Fruit fly (Drosophila melanogaster) whole organism, embryonic: Measurements from ENCODE around the gene ghi.

Experiments used
- ATbp ChIP-seq: fragments of 200-800 bp; sonication (Bioruptor generic); optimal IDR thresholded peaks from 2 replicates; lab custom pipeline; 2017; ENCODE audit warnings: missing biosample characterization, mild to moderate bottlenecking, missing genetic modification characterization, missing genetic modification reagents
- CG11247 ChIP-seq: fragments of 200-800 bp; sonication (Bioruptor generic); IDR thresholded peaks from 2 replicates; pipeline ENCODE4 v1.3.6; 2022; ENCODE audit warnings: missing biosample characterization, missing genetic modification characterization
- CG12659 ChIP-seq: fragments of 200-800 bp; sonication (Bioruptor generic); optimal IDR thresholded peaks from 3 replicates; lab custom pipeline; 2017; ENCODE audit warnings: mild to moderate bottlenecking, missing biosample characterization, missing genetic modification reagents, missing genetic modification characterization
- CG14050 ChIP-seq: fragments of 200-800 bp; sonication (Bioruptor generic); IDR thresholded peaks from 3 replicates; pipeline ENCODE4 v1.3.6; 2022; ENCODE audit warnings: missing biosample characterization, missing genetic modification characterization
- CG15269 ChIP-seq: fragments of 200-800 bp; sonication (Bioruptor generic); optimal IDR thresholded peaks from 2 replicates; lab custom pipeline; 2018; ENCODE audit warnings: missing biosample characterization, mild to moderate bottlenecking, missing genetic modification characterization, moderate library complexity
- CG16779 ChIP-seq: fragments of 200-800 bp; sonication (Bioruptor generic); IDR thresholded peaks from 2 replicates; pipeline ENCODE4 v1.3.6; 2022; ENCODE audit warnings: missing biosample characterization, missing genetic modification characterization
- CG18599 ChIP-seq: fragments of 200-800 bp; sonication (Bioruptor generic); optimal IDR thresholded peaks from 3 replicates; lab custom pipeline; 2017; ENCODE audit warnings: missing biosample characterization, missing genetic modification characterization, mild to moderate bottlenecking, moderate library complexity, missing genetic modification reagents
- CG2120 ChIP-seq: fragments of 200-800 bp; sonication (Bioruptor generic); optimal IDR thresholded peaks from 3 replicates; lab custom pipeline; 2016; ENCODE audit warnings: missing biosample characterization, missing genetic modification characterization
- CG2129 ChIP-seq: fragments of 200-800 bp; sonication (Bioruptor generic); IDR thresholded peaks from 2 replicates; pipeline ENCODE4 v1.3.6; 2022; ENCODE audit warnings: missing biosample characterization, missing genetic modification characterization; ENCODE audit not compliant: partially characterized antibody
- CG2678 ChIP-seq: fragments of 200-800 bp; sonication (Bioruptor generic); optimal IDR thresholded peaks from 3 replicates; lab custom pipeline; 2019; ENCODE audit warnings: missing biosample characterization, mild to moderate bottlenecking, missing genetic modification characterization, moderate library complexity
- CG3726 ChIP-seq: fragments of 200-800 bp; sonication (Bioruptor generic); IDR thresholded peaks from 3 replicates; pipeline ENCODE4, ENCODE4 v1.3.6; 2022; ENCODE audit warnings: missing biosample characterization, missing genetic modification characterization
- CG42726 ChIP-seq: fragments of 200-800 bp; sonication (Bioruptor generic); IDR thresholded peaks from 2 replicates; pipeline ENCODE4 v1.3.6; 2022; ENCODE audit warnings: missing biosample characterization, missing genetic modification characterization; ENCODE audit not compliant: partially characterized antibody
- CG4282 ChIP-seq: fragments of 200-800 bp; sonication (Bioruptor generic); optimal IDR thresholded peaks from 2 replicates; lab custom pipeline; 2016; ENCODE audit warnings: missing biosample characterization, missing genetic modification characterization
- CG4730 ChIP-seq: fragments of 200-800 bp; sonication (Bioruptor generic); IDR thresholded peaks from 2 replicates; pipeline ENCODE4 v1.3.6; 2022; ENCODE audit warnings: missing biosample characterization, missing genetic modification characterization
- CG6254 ChIP-seq: fragments of 200-800 bp; sonication (Bioruptor generic); optimal IDR thresholded peaks from 3 replicates; lab custom pipeline; 2017; ENCODE audit warnings: mild to moderate bottlenecking, missing biosample characterization, missing genetic modification reagents, missing genetic modification characterization
- CG9215 ChIP-seq: fragments of 200-800 bp; sonication (Bioruptor generic); IDR thresholded peaks from 2 replicates; pipeline ENCODE4 v1.3.6; 2022; ENCODE audit warnings: missing biosample characterization, missing genetic modification characterization
- CTCF ChIP-seq: fragments of 200-800 bp; sonication (Bioruptor generic); optimal IDR thresholded peaks from 2 replicates; lab custom pipeline; 2017; ENCODE audit warnings: missing biosample characterization, mild to moderate bottlenecking, missing genetic modification characterization, moderate library complexity
- Dbx ChIP-seq: fragments of 200-800 bp; sonication (Bioruptor generic); IDR thresholded peaks from 3 replicates; pipeline ENCODE4 v1.3.6; 2022; ENCODE audit warnings: missing biosample characterization, missing genetic modification characterization
- HLH3B ChIP-seq: fragments of 200-800 bp; sonication (Bioruptor generic); IDR thresholded peaks from 2 replicates; pipeline ENCODE4 v1.3.6; 2022; ENCODE audit warnings: missing biosample characterization, missing genetic modification characterization
- Hmx ChIP-seq: fragments of 200-800 bp; sonication (Bioruptor generic); optimal IDR thresholded peaks from 2 replicates; lab custom pipeline; 2016; ENCODE audit warnings: missing biosample characterization, missing genetic modification characterization
- Hr51 ChIP-seq, 2 experiments: fragments of 200-800 bp; sonication (Bioruptor generic); optimal IDR thresholded peaks; 2 replicates in 1 of 2; 3 replicates in 1 of 2; lab custom pipeline; 2016 to 2018; ENCODE audit warnings: missing biosample characterization in 2 of 2, missing genetic modification characterization in 2 of 2, mild to moderate bottlenecking in 1 of 2, moderate library complexity in 1 of 2
- Hr78 ChIP-seq, 2 experiments: fragments of 200-800 bp in 1 of 2; fragments of >200 bp in 1 of 2; sonication (Bioruptor generic) in 1 of 2; optimal IDR thresholded peaks; 2 replicates each; lab custom pipeline; 2017 to 2019; ENCODE audit warnings: missing biosample characterization in 2 of 2, missing genetic modification characterization in 2 of 2, mild to moderate bottlenecking in 1 of 2, moderate library complexity in 1 of 2
- Hsf ChIP-seq: fragments of 200-800 bp; sonication (Bioruptor generic); optimal IDR thresholded peaks from 3 replicates; lab custom pipeline; 2016; ENCODE audit warnings: missing biosample characterization, missing genetic modification characterization
- MBD-R2 ChIP-seq: fragments of 200-800 bp; sonication (Bioruptor generic); IDR thresholded peaks from 2 replicates; pipeline ENCODE4 v1.3.6; 2022; ENCODE audit warnings: missing biosample characterization, missing genetic modification characterization
- ap ChIP-seq: fragments of 200-800 bp; sonication (Bioruptor generic); IDR thresholded peaks from 2 replicates; pipeline ENCODE4 v1.3.6; 2022; ENCODE audit warnings: missing biosample characterization, missing genetic modification characterization
- az2 ChIP-seq: fragments of 200-800 bp; sonication (Bioruptor generic); optimal IDR thresholded peaks from 3 replicates; lab custom pipeline; 2016; ENCODE audit warnings: missing biosample characterization, missing genetic modification characterization
- br ChIP-seq: fragments of >200 bp; optimal IDR thresholded peaks from 2 replicates; lab custom pipeline; 2017
- crc ChIP-seq: fragments of 200-800 bp; sonication (Bioruptor generic); optimal IDR thresholded peaks from 2 replicates; lab custom pipeline; 2016; ENCODE audit warnings: missing biosample characterization, missing genetic modification characterization
- danr ChIP-seq: fragments of 200-800 bp; sonication (Bioruptor generic); IDR thresholded peaks from 2 replicates; pipeline ENCODE4 v1.3.6; 2022; ENCODE audit warnings: missing biosample characterization, missing genetic modification characterization
- dmrt11E ChIP-seq: fragments of 200-800 bp; sonication (Bioruptor generic); optimal IDR thresholded peaks from 3 replicates; lab custom pipeline; 2018; ENCODE audit warnings: missing biosample characterization, mild to moderate bottlenecking, missing genetic modification characterization, moderate library complexity
- dmrt99B ChIP-seq: fragments of 200-800 bp; sonication (Bioruptor generic); optimal IDR thresholded peaks from 2 replicates; lab custom pipeline; 2018; ENCODE audit warnings: missing biosample characterization, mild to moderate bottlenecking, missing genetic modification characterization, moderate library complexity
- dysf ChIP-seq: fragments of 200-800 bp; sonication (Bioruptor generic); IDR thresholded peaks from 3 replicates; pipeline ENCODE4 v1.3.6; 2022; ENCODE audit warnings: missing biosample characterization, missing genetic modification characterization
- fru ChIP-seq: fragments of >200 bp; optimal IDR thresholded peaks from 2 replicates; lab custom pipeline; 2017
- grn ChIP-seq: fragments of 200-800 bp; sonication (Bioruptor generic); optimal IDR thresholded peaks from 3 replicates; lab custom pipeline; 2017; ENCODE audit warnings: missing biosample characterization, missing genetic modification characterization
- hbn ChIP-seq: fragments of 200-800 bp; sonication (Bioruptor generic); IDR thresholded peaks from 2 replicates; pipeline ENCODE4 v1.3.6; 2022; ENCODE audit warnings: missing biosample characterization, missing genetic modification characterization; ENCODE audit not compliant: partially characterized antibody
- insv ChIP-seq, 2 experiments: fragments of 200-800 bp; sonication (Bioruptor generic); optimal IDR thresholded peaks; 3 replicates each; lab custom pipeline; 2016 to 2018; ENCODE audit warnings: missing biosample characterization in 2 of 2, missing genetic modification characterization in 2 of 2
- lab ChIP-seq: fragments of 200-800 bp; sonication (Bioruptor generic); optimal IDR thresholded peaks from 3 replicates; lab custom pipeline; 2017; ENCODE audit warnings: missing biosample characterization, missing genetic modification characterization, mild to moderate bottlenecking, moderate library complexity, missing genetic modification reagents
- lbe ChIP-seq: fragments of 200-800 bp; sonication (Bioruptor generic); optimal IDR thresholded peaks from 2 replicates; lab custom pipeline; 2016; ENCODE audit warnings: missing biosample characterization, mild to moderate bottlenecking, missing genetic modification characterization
- mld ChIP-seq: fragments of 200-800 bp; sonication (Bioruptor generic); IDR thresholded peaks from 3 replicates; pipeline ENCODE4 v1.3.6; 2022; ENCODE audit warnings: missing biosample characterization, missing genetic modification characterization; ENCODE audit not compliant: partially characterized antibody
- nerfin-1 ChIP-seq: fragments of 200-800 bp; sonication (Bioruptor generic); optimal IDR thresholded peaks from 3 replicates; lab custom pipeline; 2019; ENCODE audit warnings: missing biosample characterization, mild to moderate bottlenecking, missing genetic modification characterization, moderate library complexity
- nerfin-2 ChIP-seq: fragments of 200-800 bp; sonication (Bioruptor generic); IDR thresholded peaks from 2 replicates; pipeline ENCODE4 v1.3.6; 2022; ENCODE audit warnings: missing biosample characterization, missing genetic modification characterization; ENCODE audit not compliant: partially characterized antibody
- nmo ChIP-seq: fragments of 200-800 bp; sonication (Bioruptor generic); optimal IDR thresholded peaks from 2 replicates; lab custom pipeline; 2018; ENCODE audit warnings: missing biosample characterization, mild to moderate bottlenecking, missing genetic modification characterization, moderate library complexity
- pum ChIP-seq: fragments of 200-800 bp; sonication (Bioruptor generic); optimal IDR thresholded peaks from 2 replicates; lab custom pipeline; 2016; ENCODE audit warnings: missing biosample characterization, missing genetic modification characterization
- sd ChIP-seq: fragments of 200-800 bp; sonication (Bioruptor generic); optimal IDR thresholded peaks from 3 replicates; lab custom pipeline; 2018; ENCODE audit warnings: missing biosample characterization, mild to moderate bottlenecking, missing genetic modification characterization, moderate library complexity
- sens-2 ChIP-seq: fragments of 200-800 bp; sonication (Bioruptor generic); IDR thresholded peaks from 2 replicates; pipeline ENCODE4 v1.3.6; 2022; ENCODE audit warnings: missing biosample characterization, missing genetic modification characterization
- tll ChIP-seq, 2 experiments: fragments of 200-800 bp in 1 of 2; fragments of >200 bp in 1 of 2; sonication (Bioruptor generic) in 1 of 2; optimal IDR thresholded peaks; 2 replicates each; lab custom pipeline; 2017 to 2019; ENCODE audit warnings: missing biosample characterization in 2 of 2, missing genetic modification characterization in 2 of 2, mild to moderate bottlenecking in 1 of 2, moderate library complexity in 1 of 2
- tup ChIP-seq: fragments of 200-800 bp; sonication (Bioruptor generic); optimal IDR thresholded peaks from 2 replicates; lab custom pipeline; 2016; ENCODE audit warnings: missing biosample characterization, mild to moderate bottlenecking, missing genetic modification characterization, moderate library complexity
- usp ChIP-seq: fragments of >200 bp; optimal IDR thresholded peaks from 2 replicates; lab custom pipeline; 2017; ENCODE audit warnings: missing biosample characterization, missing genetic modification characterization
- wdn ChIP-seq: fragments of 200-800 bp; sonication (Bioruptor generic); IDR thresholded peaks from 2 replicates; pipeline ENCODE4 v1.3.6; 2022; ENCODE audit warnings: missing biosample characterization, missing genetic modification characterization
- yki ChIP-seq: fragments of >200 bp; optimal IDR thresholded peaks from 3 replicates; lab custom pipeline; 2018

ghi gene

DNA sequence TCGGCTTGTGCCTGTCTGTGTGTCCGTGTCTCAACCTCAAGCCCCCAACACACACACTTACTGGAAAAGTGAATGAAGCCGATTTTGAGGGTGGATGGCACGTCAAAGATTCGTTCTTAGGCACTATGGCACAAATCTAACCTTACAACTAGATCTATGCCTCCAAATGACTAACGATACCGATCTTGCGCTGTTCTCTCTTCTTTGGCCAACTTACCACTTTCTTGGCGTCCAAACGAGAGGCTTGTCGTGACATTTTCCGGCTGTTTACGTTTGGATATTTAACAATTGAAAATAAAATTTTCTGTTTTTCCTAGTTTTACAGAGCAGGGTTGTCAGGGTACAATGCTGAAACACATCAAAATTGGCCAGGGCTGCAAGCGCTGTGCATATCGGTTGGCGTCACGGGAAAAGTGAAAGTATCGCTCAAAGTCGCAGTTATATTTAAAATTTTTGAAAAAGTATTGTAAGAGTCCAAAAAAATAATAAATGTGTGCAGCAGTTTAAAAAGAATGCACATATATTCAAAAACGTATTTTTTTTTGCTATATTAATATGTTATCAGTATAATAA, 9.7 kb upstream of the ghi start, which contains the start of the genes Bet3 and Nf-YA (continued):
- TF ChIP-seq CG2120 (GFP tag; lab: Kevin White, UChicago) = peak; percentile 63
- TF ChIP-seq ap (GFP tag; lab: Robert Waterston, UW) = no peak
- peak; percentile 44 for TF ChIP-seq CG2678
- TF ChIP-seq CG11247 (GFP tag; lab: Robert Waterston, UW) = peak; percentile 61
- peak; percentile 39 for TF ChIP-seq CG15269 (tag; lab: Kevin White, UChicago)
- TF ChIP-seq CG9215 (GFP tag; lab: Robert Waterston, UW) = peak; percentile 38; the same call in 1 of the 2 replicates
- TF ChIP-seq CG2129 = peak; percentile 73
- no peak for TF ChIP-seq fru (lab: Kevin White, UChicago)
- no peak for TF ChIP-seq tup (GFP tag; lab: Kevin White, UChicago)
- no peak; the same call in 2 of the 3 replicates for TF ChIP-seq CG14050 (GFP tag; lab: Robert Waterston, UW)
- TF ChIP-seq br (lab: Kevin White, UChicago) = no peak
- TF ChIP-seq dmrt99B (tag; lab: Kevin White, UChicago) = no peak
- no peak for TF ChIP-seq CTCF (GFP tag; lab: Kevin White, UChicago)
- TF ChIP-seq pum = peak; percentile 76
- TF ChIP-seq CG18599 (GFP tag; lab: Kevin White, UChicago) = peak; percentile 29
- TF ChIP-seq CG6254 (GFP tag; lab: Kevin White, UChicago) = no peak
- peak; percentile 68 for TF ChIP-seq nmo
- peak; percentile 27 for TF ChIP-seq crc
- TF ChIP-seq CG42726 (GFP tag; lab: Robert Waterston, UW) = peak; percentile 86
- peak; percentile 22 for TF ChIP-seq lbe
- no peak for TF ChIP-seq CG3726
- peak; percentile 35 for TF ChIP-seq dmrt11E (tag; lab: Kevin White, UChicago)
- peak; percentile 65 for TF ChIP-seq CG12659 (GFP tag; lab: Kevin White, UChicago)
- TF ChIP-seq insv (GFP tag; optimal IDR thresholded peaks at IDR 0.05; lab: Kevin White, UChicago) = no peak
- TF ChIP-seq az2 = peak; percentile 44
- TF ChIP-seq Hr78 (GFP tag; optimal IDR thresholded peaks at IDR 0.05; lab: Kevin White, UChicago) = no peak
- TF ChIP-seq yki = no peak
- TF ChIP-seq MBD-R2 (GFP tag; lab: Robert Waterston, UW) = peak; percentile 95
- TF ChIP-seq lab (GFP tag; lab: Kevin White, UChicago) = peak; percentile 32
- TF ChIP-seq CG16779 = no peak
- TF ChIP-seq ATbp (GFP tag; lab: Kevin White, UChicago) = no peak
- TF ChIP-seq usp (GFP tag; lab: Kevin White, UChicago) = no peak
- no peak; the same call in 1 of the 2 replicates for TF ChIP-seq HLH3B (GFP tag; lab: Robert Waterston, UW)
- TF ChIP-seq Hmx (GFP tag; lab: Kevin White, UChicago) = no peak
- TF ChIP-seq mld (GFP tag; lab: Robert Waterston, UW) = peak; percentile 62; the same call in 1 of the 3 replicates
- TF ChIP-seq danr = no peak
- TF ChIP-seq nerfin-1 = peak; percentile 35
- TF ChIP-seq wdn = peak; percentile 26; the same call in 1 of the 2 replicates
- 0 out of 2 replicates have a peak, but pooled peaks have one; percentile 19 for TF ChIP-seq CG4730 (GFP tag; lab: Robert Waterston, UW)
- peak; percentile 72 for TF ChIP-seq nerfin-2 (GFP tag; lab: Robert Waterston, UW)
- TF ChIP-seq hbn (GFP tag; lab: Robert Waterston, UW) = peak; percentile 87
- no peak for TF ChIP-seq tll (GFP tag; optimal IDR thresholded peaks at IDR 0.05; lab: Kevin White, UChicago)
- TF ChIP-seq grn (GFP tag; lab: Kevin White, UChicago) = no peak
- TF ChIP-seq dysf = peak; percentile 31; the same call in 1 of the 3 replicates
- TF ChIP-seq sens-2 = no peak
- TF ChIP-seq Hr51 (GFP tag; optimal IDR thresholded peaks at IDR 0.05; lab: Kevin White, UChicago) = peak; percentile 16 to 57
- peak; percentile 60 for TF ChIP-seq Hsf (GFP tag; lab: Kevin White, UChicago)
- TF ChIP-seq CG4282 (GFP tag; lab: Kevin White, UChicago) = peak; percentile 30
- TF ChIP-seq Dbx (GFP tag; lab: Robert Waterston, UW) = peak; percentile 57; the same call in 1 of the 3 replicates
- peak; percentile 38 for TF ChIP-seq sd
